Worm (Caenorhabditis elegans): ENCODE results near the gene T24B8.4.

The T24B8.4 gene

DNA sequence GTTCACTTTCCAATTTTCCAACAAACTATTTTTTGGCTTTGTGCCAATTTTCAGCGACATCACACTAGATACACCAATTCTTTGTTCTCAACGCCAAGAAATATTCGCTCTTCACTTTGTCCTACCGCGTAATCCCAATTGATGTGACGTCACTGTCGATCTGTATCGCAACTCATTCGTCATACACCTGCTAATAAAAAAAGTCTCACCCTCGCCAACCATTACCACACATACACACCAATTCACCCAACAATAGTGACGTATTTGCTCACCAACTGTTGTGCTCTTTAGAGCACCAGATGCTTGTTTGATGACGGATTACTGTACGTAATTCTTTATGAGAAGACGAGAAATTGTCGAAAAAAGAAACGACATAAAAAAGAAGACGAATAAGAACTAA is 7.3 kb downstream of the T24B8.4 start:
- TF ChIP-seq ceh-16 (tag; optimal IDR thresholded peaks at IDR 0.05) (no peak), pha-4 (tag; optimal IDR thresholded peaks at IDR 0.05) (peak; percentile 54)

DNA sequence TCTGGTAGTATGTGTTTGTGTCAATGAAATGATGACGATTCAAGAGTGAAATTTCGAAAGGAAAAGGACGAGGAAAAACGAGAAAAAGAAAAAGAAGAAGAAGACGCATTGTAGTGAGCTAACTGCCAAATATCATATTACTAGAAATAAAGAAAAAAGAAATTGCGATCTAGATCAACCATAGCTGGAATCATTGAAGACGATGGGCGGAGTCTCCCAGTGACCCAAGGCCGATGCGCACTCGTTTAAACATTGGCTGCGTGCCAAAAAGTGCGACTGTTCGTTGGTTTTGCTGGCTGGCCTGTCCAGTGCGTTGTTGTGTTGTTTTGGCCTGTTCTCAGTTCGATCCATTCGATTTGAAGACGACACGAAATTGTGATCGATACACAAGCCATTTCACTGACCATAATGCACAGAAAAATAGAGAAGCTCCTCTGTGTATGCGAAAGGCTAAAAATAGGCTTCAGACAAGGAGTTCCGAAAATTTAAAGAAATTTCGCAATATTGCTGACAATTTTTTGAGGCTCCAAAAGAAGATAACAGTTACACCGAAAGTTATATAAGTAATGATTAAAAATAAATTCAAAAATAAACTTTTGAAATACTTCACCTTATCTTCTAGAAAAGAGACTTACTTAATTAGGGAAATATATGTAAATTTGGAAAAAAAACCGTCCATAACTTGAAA is 8.2 kb downstream of the T24B8.4 start:
- TF ChIP-seq nhr-25 (tag; optimal IDR thresholded peaks at IDR 0.05) (peak; percentile 56), unc-62 (GFP tag; optimal IDR thresholded peaks at IDR 0.05) (no peak), aly-2 (tag; optimal IDR thresholded peaks at IDR 0.05) (no peak), nhr-23 (tag; optimal IDR thresholded peaks at IDR 0.05) (peak; percentile 43)

DNA sequence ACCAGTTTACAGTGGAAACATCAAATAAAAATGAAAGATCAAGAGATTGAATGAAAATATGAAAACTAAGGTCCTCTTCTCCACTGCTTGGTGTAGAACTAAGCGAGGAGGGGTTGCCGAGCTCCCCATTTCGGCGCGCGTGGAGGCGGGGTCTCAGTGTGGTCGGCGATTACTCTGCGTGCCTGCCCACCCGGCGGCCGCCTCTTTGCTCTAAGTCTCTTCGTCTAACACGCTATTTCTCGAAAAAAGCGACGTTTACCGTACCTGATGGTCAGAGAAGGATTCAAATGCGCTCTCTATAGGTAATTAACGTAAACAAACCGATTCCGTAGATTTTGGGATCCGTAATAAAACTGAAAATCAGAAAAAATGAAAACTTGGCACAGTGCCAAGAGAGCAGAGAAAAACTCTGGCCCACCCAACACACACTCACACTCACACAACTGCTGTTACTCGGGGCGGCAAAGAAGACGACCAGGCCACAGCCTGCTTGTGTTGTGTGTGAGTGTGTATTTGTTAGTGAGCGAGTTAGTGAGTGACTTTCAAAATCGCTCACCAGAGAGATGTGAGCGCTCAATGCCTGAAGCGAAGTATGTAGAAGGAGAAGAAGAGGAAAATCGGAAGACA is 9.0 kb downstream of the T24B8.4 start:
- TF ChIP-seq pqm-1 (tag; optimal IDR thresholded peaks at IDR 0.05) (peak; percentile 48), pha-4 (tag; optimal IDR thresholded peaks at IDR 0.05) (peak; percentile 85), fkh-2 (tag; optimal IDR thresholded peaks at IDR 0.05) (peak; percentile 41), tbx-2 (tag; optimal IDR thresholded peaks at IDR 0.05) (peak; percentile 15), lin-15B (tag; optimal IDR thresholded peaks at IDR 0.05) (peak; percentile 68), fkh-10 (GFP tag; optimal IDR thresholded peaks at IDR 0.05) (no peak), lin-39 (tag; optimal IDR thresholded peaks at IDR 0.05) (peak; percentile 89), nhr-12 (tag; optimal IDR thresholded peaks at IDR 0.05) (no peak), nhr-25 (tag; optimal IDR thresholded peaks at IDR 0.05) (peak; percentile 42), nhr-11 (tag; optimal IDR thresholded peaks at IDR 0.05) (peak; percentile 70), hmg-11 (tag; optimal IDR thresholded peaks at IDR 0.05) (peak; percentile 77), daf-12 (tag; optimal IDR thresholded peaks at IDR 0.05) (no peak), sea-2 (GFP tag; optimal IDR thresholded peaks at IDR 0.05) (peak; percentile 88), snpc-4 (tag; optimal IDR thresholded peaks at IDR 0.05) (no peak), nfya-1 (tag; optimal IDR thresholded peaks at IDR 0.05; ENCODE audit: insufficient read depth) (peak; percentile 79), jun-1 (tag; optimal IDR thresholded peaks at IDR 0.05) (peak; percentile 62), elt-2 (tag; optimal IDR thresholded peaks at IDR 0.05) (peak; percentile 63), ztf-11 (tag; optimal IDR thresholded peaks at IDR 0.05) (no peak), nhr-23 (tag; optimal IDR thresholded peaks at IDR 0.05) (peak; percentile 39), nhr-43 (tag; optimal IDR thresholded peaks at IDR 0.05; ENCODE audit: poor library complexity, severe bottlenecking) (no peak)

DNA sequence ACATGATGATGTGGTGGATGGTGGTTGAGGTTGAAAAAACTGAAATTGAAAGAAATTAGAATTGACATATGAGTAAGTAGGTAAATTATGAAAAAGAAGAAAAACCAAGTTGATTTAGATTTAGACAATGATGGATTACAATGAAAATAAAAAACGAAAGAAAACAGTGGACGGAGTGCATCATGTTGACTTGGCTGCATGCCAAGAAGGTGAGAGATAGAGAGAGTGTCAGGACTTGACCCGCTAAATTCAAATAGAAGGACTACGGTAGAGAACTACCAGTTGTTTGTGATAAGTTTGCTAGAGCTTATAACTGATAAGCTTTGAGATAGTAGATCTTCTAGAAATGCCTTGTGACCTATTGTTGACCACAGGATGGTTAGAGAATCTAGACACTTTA is 9.5 kb downstream of the T24B8.4 start, which contains the start of gene T24B8.3:
TSS of gene T24B8.3 (minus strand) at position 39 of the 400 bp plus-strand sequence.
- TF ChIP-seq pha-4 (tag; optimal IDR thresholded peaks at IDR 0.05), result peak; percentile 72
- TF ChIP-seq sea-2 (GFP tag; optimal IDR thresholded peaks at IDR 0.05), result no peak
- peak; percentile 53 for TF ChIP-seq nhr-23 (tag; optimal IDR thresholded peaks at IDR 0.05)

DNA sequence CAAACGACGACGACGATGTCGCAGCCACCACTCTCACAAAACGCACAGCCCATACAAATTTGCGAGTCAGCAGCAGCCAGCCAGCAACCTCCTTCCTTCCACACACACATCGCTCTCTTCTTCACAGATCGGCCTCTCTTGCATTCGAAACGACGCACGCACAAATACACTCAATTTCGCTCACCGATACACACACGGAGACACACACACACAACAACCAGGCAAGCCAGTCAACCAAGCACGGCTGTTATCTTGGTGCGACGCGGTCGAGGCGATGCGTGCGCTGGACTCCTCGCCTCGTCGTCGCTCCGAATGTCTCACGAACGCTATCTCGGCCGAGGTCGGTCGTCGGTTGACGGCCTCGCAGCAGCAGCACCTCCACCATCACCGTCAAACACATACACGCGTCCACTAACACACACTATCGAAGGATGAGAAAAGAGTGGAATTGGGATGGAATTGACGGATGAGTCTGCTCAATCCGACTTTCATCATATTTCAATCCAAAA is 10.3 kb downstream of the T24B8.4 start:
- peak; percentile 55 for TF ChIP-seq pqm-1 (tag; optimal IDR thresholded peaks at IDR 0.05)
- peak; percentile 77 for TF ChIP-seq nhr-23 (tag; optimal IDR thresholded peaks at IDR 0.05)
- TF ChIP-seq R02D3.7 (tag; optimal IDR thresholded peaks at IDR 0.05), result peak; percentile 74
- peak; percentile 53 for TF ChIP-seq ceh-28 (tag; optimal IDR thresholded peaks at IDR 0.05)
- TF ChIP-seq hmg-11 (tag; optimal IDR thresholded peaks at IDR 0.05), result peak; percentile 95
- no peak for TF ChIP-seq nhr-12 (tag; optimal IDR thresholded peaks at IDR 0.05)
- peak; percentile 97 for TF ChIP-seq nhr-25 (tag; optimal IDR thresholded peaks at IDR 0.05)
- TF ChIP-seq sea-2 (GFP tag; optimal IDR thresholded peaks at IDR 0.05), result peak; percentile 87
- TF ChIP-seq lin-39 (tag; optimal IDR thresholded peaks at IDR 0.05), result peak; percentile 96
- TF ChIP-seq nfya-1 (tag; optimal IDR thresholded peaks at IDR 0.05; ENCODE audit: insufficient read depth), result peak; percentile 97
- no peak for TF ChIP-seq fkh-2 (tag; optimal IDR thresholded peaks at IDR 0.05)
- TF ChIP-seq nhr-77 (tag; optimal IDR thresholded peaks at IDR 0.05), result peak; percentile 1
- TF ChIP-seq elt-3 (tag; optimal IDR thresholded peaks at IDR 0.05), result peak in 2 of 3 experiments; percentile 47 to 62
- peak; percentile 86 for TF ChIP-seq fkh-10 (GFP tag; optimal IDR thresholded peaks at IDR 0.05)
- peak; percentile 62 for TF ChIP-seq ama-1 (optimal IDR thresholded peaks at IDR 0.05)
- no peak for TF ChIP-seq ceh-16 (tag; optimal IDR thresholded peaks at IDR 0.05)
- TF ChIP-seq tbx-2 (tag; optimal IDR thresholded peaks at IDR 0.05), result peak; percentile 65
- TF ChIP-seq zag-1 (tag; optimal IDR thresholded peaks at IDR 0.05), result no peak
- no peak for TF ChIP-seq ztf-11 (tag; optimal IDR thresholded peaks at IDR 0.05)
- peak; percentile 90 for TF ChIP-seq unc-62 (GFP tag; optimal IDR thresholded peaks at IDR 0.05)
- TF ChIP-seq fos-1 (tag; optimal IDR thresholded peaks at IDR 0.05), result peak; percentile 90
- peak; percentile 74 for TF ChIP-seq mdl-1 (tag; optimal IDR thresholded peaks at IDR 0.05)
- TF ChIP-seq nhr-67 (tag; optimal IDR thresholded peaks at IDR 0.05), result no peak
- peak; percentile 74 for TF ChIP-seq nhr-11 (tag; optimal IDR thresholded peaks at IDR 0.05)
- no peak for TF ChIP-seq eor-1 (tag; optimal IDR thresholded peaks at IDR 0.05)
- peak; percentile 91 for TF ChIP-seq jun-1 (tag; optimal IDR thresholded peaks at IDR 0.05)
- peak; percentile 55 for TF ChIP-seq snpc-4 (tag; optimal IDR thresholded peaks at IDR 0.05)
- peak; percentile 90 for TF ChIP-seq egl-5 (tag; optimal IDR thresholded peaks at IDR 0.05)
- TF ChIP-seq pha-4 (tag; optimal IDR thresholded peaks at IDR 0.05), result peak; percentile 96
- peak; percentile 68 for TF ChIP-seq egl-27 (tag; optimal IDR thresholded peaks at IDR 0.05)
- TF ChIP-seq ztf-4 (tag; optimal IDR thresholded peaks at IDR 0.05), result peak; percentile 77
- no peak for TF ChIP-seq aly-2 (tag; optimal IDR thresholded peaks at IDR 0.05)
- no peak for TF ChIP-seq daf-12 (tag; optimal IDR thresholded peaks at IDR 0.05)
- no peak for TF ChIP-seq nhr-237 (tag; optimal IDR thresholded peaks at IDR 0.05)
- TF ChIP-seq nhr-76 (tag; optimal IDR thresholded peaks at IDR 0.05), result peak; percentile 6

Data from whole organism, L3 larva.